Worm (Caenorhabditis elegans): Measurements from ENCODE around the gene Y44A6D.1.

ce11 chrV:20770846-20771245 is 19.0 kb downstream of the Y44A6D.1 start:
- no peak for TF ChIP-seq flt-1 (GFP tag; IDR thresholded peaks at IDR 0.05)
- no peak for TF ChIP-seq klf-2 (GFP tag; conservative IDR thresholded peaks at IDR 0.05)
- no peak for TF ChIP-seq ztf-29 (GFP tag; IDR thresholded peaks at IDR 0.05)

All from whole organism, midembryonic.